Worm (Caenorhabditis elegans) whole organism, early embryonic: Measurements from ENCODE around the gene esyt-2.

ENCODE experiments used
- B0310.2 ChIP-seq: sonication (generic microtip); optimal IDR thresholded peaks from 2 replicates; lab custom pipeline; 2016; ENCODE audit warnings: mild to moderate bottlenecking, missing genetic modification characterization, missing compliant biosample characterization
- F13C5.2 ChIP-seq: sonication (generic microtip); optimal IDR thresholded peaks from 2 replicates; lab custom pipeline; 2017; ENCODE audit warnings: mild to moderate bottlenecking, missing genetic modification characterization, inconsistent platforms, missing compliant biosample characterization
- aly-1 ChIP-seq: sonication (generic microtip); optimal IDR thresholded peaks from 2 replicates; lab custom pipeline; 2016; ENCODE audit warnings: missing genetic modification characterization, missing compliant biosample characterization
- ama-1 ChIP-seq: fragments of 150-350 bp; optimal IDR thresholded peaks from 2 replicates; lab custom pipeline; 2014
- ceh-13 ChIP-seq: fragments of 200-800 bp; sonication (Bioruptor generic); optimal IDR thresholded peaks from 2 replicates; lab custom pipeline; 2018; ENCODE audit warnings: mild to moderate bottlenecking, missing genetic modification characterization, missing compliant biosample characterization
- ceh-36 ChIP-seq: sonication (generic microtip); optimal IDR thresholded peaks from 2 replicates; lab custom pipeline; 2016; ENCODE audit warnings: missing genetic modification characterization, inconsistent platforms, missing compliant biosample characterization
- ets-7 ChIP-seq: sonication (generic microtip); optimal IDR thresholded peaks from 2 replicates; lab custom pipeline; 2016; ENCODE audit warnings: missing genotype, missing genetic modification characterization, missing compliant biosample characterization
- flt-1 ChIP-seq: fragments of 200-800 bp; sonication (Bioruptor generic); IDR thresholded peaks from 2 replicates; pipeline ENCODE4 v1.3.6; 2022; ENCODE audit warnings: missing genetic modification characterization, missing compliant biosample characterization
- hmbx-1 ChIP-seq: sonication (generic microtip); optimal IDR thresholded peaks from 2 replicates; lab custom pipeline; 2016; ENCODE audit warnings: mild to moderate bottlenecking, missing genetic modification characterization, missing compliant biosample characterization
- hmg-4 ChIP-seq: fragments of 200-800 bp; sonication (Bioruptor generic); optimal IDR thresholded peaks from 2 replicates; lab custom pipeline; 2018; ENCODE audit warnings: mild to moderate bottlenecking, missing genetic modification characterization, missing compliant biosample characterization
- hnd-1 ChIP-seq: sonication (generic microtip); optimal IDR thresholded peaks from 2 replicates; lab custom pipeline; 2016; ENCODE audit warnings: missing genetic modification characterization, missing compliant biosample characterization
- pes-1 ChIP-seq: fragments of 200-800 bp; sonication (Bioruptor generic); IDR thresholded peaks from 2 replicates; pipeline ENCODE4 v1.3.6; 2022; ENCODE audit warnings: missing genetic modification reagents, missing genetic modification characterization, missing compliant biosample characterization
- scrt-1 ChIP-seq: fragments of 200-800 bp; sonication (Bioruptor generic); IDR thresholded peaks from 2 replicates; pipeline ENCODE4 v1.3.6; 2022; ENCODE audit warnings: missing genetic modification characterization, missing compliant biosample characterization
- sea-1 ChIP-seq: fragments of 200-800 bp; sonication (Bioruptor generic); conservative IDR thresholded peaks from 2 replicates; pipeline ENCODE4 v1.3.6; 2022; ENCODE audit warnings: missing genetic modification characterization, missing compliant biosample characterization
- tbx-11 ChIP-seq: fragments of 200-800 bp; sonication (Bioruptor generic); IDR thresholded peaks from 2 replicates; pipeline ENCODE4 v1.3.6; 2022; ENCODE audit warnings: missing genetic modification characterization, missing compliant biosample characterization
- tbx-37 ChIP-seq: fragments of 200-800 bp; sonication (Bioruptor generic); conservative IDR thresholded peaks from 2 replicates; pipeline ENCODE4 v1.3.6; 2022; ENCODE audit warnings: missing genetic modification reagents, missing genetic modification characterization, missing compliant biosample characterization
- tra-4 ChIP-seq: sonication (generic microtip); optimal IDR thresholded peaks from 2 replicates; lab custom pipeline; 2017; ENCODE audit warnings: missing genetic modification characterization, missing compliant biosample characterization

The esyt-2 gene

ce11 chrIII:6245728-6246127 is 15.0 kb upstream of the esyt-2 start, which contains the start of gene bcas-2:
bcas-2 (minus strand) TSS chrIII:6245828.
- TF ChIP-seq tra-4 (no peak), flt-1 (GFP tag; lab: Robert Waterston, UW) (no peak), tbx-11 (GFP tag; lab: Robert Waterston, UW) (no peak), aly-1 (tag; lab: Kevin White, UChicago) (no peak), ama-1 (no peak), hmg-4 (no peak), sea-1 (no peak), hnd-1 (tag; lab: Kevin White, UChicago) (no peak), ceh-13 (GFP tag; lab: Kevin White, UChicago) (no peak), hmbx-1 (tag; lab: Kevin White, UChicago) (no peak), tbx-37 (GFP tag; lab: Robert Waterston, UW) (no peak), F13C5.2 (tag; lab: Kevin White, UChicago) (no peak), ets-7 (tag; lab: Kevin White, UChicago) (no peak), pes-1 (no peak), ceh-36 (tag; lab: Kevin White, UChicago) (no peak), scrt-1 (GFP tag; lab: Robert Waterston, UW) (no peak), B0310.2 (no peak)

ce11 chrIII:6240528-6240927 is 9.8 kb upstream of the esyt-2 start, which contains the start of gene T12A2.3:
T12A2.3 (plus strand) TSS chrIII:6240828.
- TF ChIP-seq hmg-4 (no peak), tbx-37 (GFP tag; lab: Robert Waterston, UW) (no peak), B0310.2 (no peak), ets-7 (tag; lab: Kevin White, UChicago) (no peak), tbx-11 (GFP tag; lab: Robert Waterston, UW) (no peak), F13C5.2 (tag; lab: Kevin White, UChicago) (no peak), flt-1 (GFP tag; lab: Robert Waterston, UW) (no peak)

- TF ChIP-seq ceh-36 (tag; lab: Kevin White, UChicago) = no peak
- no peak for TF ChIP-seq F13C5.2 (tag; lab: Kevin White, UChicago)
Measured at ce11 chrIII:6236649-6237048, 5.9 kb upstream of the esyt-2 start, which contains the start of gene T12A2.21. T12A2.21 (minus strand) TSS chrIII:6236749.

- TF ChIP-seq ama-1 = no peak
- no peak for TF ChIP-seq hnd-1 (tag; lab: Kevin White, UChicago)
- TF ChIP-seq sea-1 = no peak
- TF ChIP-seq ceh-13 (GFP tag; lab: Kevin White, UChicago) = no peak
- TF ChIP-seq hmbx-1 (tag; lab: Kevin White, UChicago) = no peak
Measured at ce11 chrIII:6231880-6232279, 1.1 kb upstream of the esyt-2 start.

- no peak for TF ChIP-seq tra-4
- TF ChIP-seq F13C5.2 (tag; lab: Kevin White, UChicago) = no peak
- TF ChIP-seq ets-7 (tag; lab: Kevin White, UChicago) = no peak
- no peak for TF ChIP-seq tbx-37 (GFP tag; lab: Robert Waterston, UW)
- no peak for TF ChIP-seq ceh-36 (tag; lab: Kevin White, UChicago)
- TF ChIP-seq scrt-1 (GFP tag; lab: Robert Waterston, UW) = no peak
- TF ChIP-seq B0310.2 = no peak
- no peak for TF ChIP-seq pes-1
- TF ChIP-seq hnd-1 (tag; lab: Kevin White, UChicago) = no peak
Measured at ce11 chrIII:6221403-6221802, 9.4 kb downstream of the esyt-2 start.

ce11 chrIII:6216833-6217466 is 13.8 kb downstream of the esyt-2 start, which contains the start of gene hot-4:
hot-4 (plus strand) TSS chrIII:6217416.
- TF ChIP-seq scrt-1 (GFP tag; lab: Robert Waterston, UW) (no peak), hmbx-1 (tag; lab: Kevin White, UChicago) (no peak), ceh-13 (GFP tag; lab: Kevin White, UChicago) (no peak), aly-1 (tag; lab: Kevin White, UChicago) (no peak), ceh-36 (tag; lab: Kevin White, UChicago) (no peak), pes-1 (no peak), hnd-1 (tag; lab: Kevin White, UChicago) (no peak), hmg-4 (no peak), tbx-11 (GFP tag; lab: Robert Waterston, UW) (no peak), sea-1 (no peak), ama-1 (no peak)

- TF ChIP-seq ceh-13 (GFP tag; lab: Kevin White, UChicago) = no peak
- TF ChIP-seq tbx-37 (GFP tag; lab: Robert Waterston, UW) = no peak
- no peak for TF ChIP-seq hmg-4
- no peak for TF ChIP-seq B0310.2
- TF ChIP-seq tra-4 = no peak
- no peak for TF ChIP-seq ceh-36 (tag; lab: Kevin White, UChicago)
- no peak for TF ChIP-seq ets-7 (tag; lab: Kevin White, UChicago)
- no peak for TF ChIP-seq hnd-1 (tag; lab: Kevin White, UChicago)
- no peak for TF ChIP-seq ama-1
- no peak for TF ChIP-seq flt-1 (GFP tag; lab: Robert Waterston, UW)
Measured at ce11 chrIII:6215943-6216342, 14.8 kb downstream of the esyt-2 start.

ce11 chrIII:6215476-6215875 is 15.3 kb downstream of the esyt-2 start, which contains the start of gene C23G10.11:
C23G10.11 (minus strand) TSS chrIII:6215576.
- TF ChIP-seq hnd-1 (tag; lab: Kevin White, UChicago) (no peak), tbx-11 (GFP tag; lab: Robert Waterston, UW) (no peak), ama-1 (no peak), ceh-36 (tag; lab: Kevin White, UChicago) (no peak), sea-1 (no peak), hmbx-1 (tag; lab: Kevin White, UChicago) (no peak), F13C5.2 (tag; lab: Kevin White, UChicago) (no peak), tbx-37 (GFP tag; lab: Robert Waterston, UW) (no peak), hmg-4 (no peak), scrt-1 (GFP tag; lab: Robert Waterston, UW) (no peak), ets-7 (tag; lab: Kevin White, UChicago) (no peak)
